Worm (Caenorhabditis elegans): ENCODE measurements around the gene sre-10.
A peak's percentile ranks its signal among the peaks of the same experiment; 100 is the strongest.

Gene sre-10

DNA sequence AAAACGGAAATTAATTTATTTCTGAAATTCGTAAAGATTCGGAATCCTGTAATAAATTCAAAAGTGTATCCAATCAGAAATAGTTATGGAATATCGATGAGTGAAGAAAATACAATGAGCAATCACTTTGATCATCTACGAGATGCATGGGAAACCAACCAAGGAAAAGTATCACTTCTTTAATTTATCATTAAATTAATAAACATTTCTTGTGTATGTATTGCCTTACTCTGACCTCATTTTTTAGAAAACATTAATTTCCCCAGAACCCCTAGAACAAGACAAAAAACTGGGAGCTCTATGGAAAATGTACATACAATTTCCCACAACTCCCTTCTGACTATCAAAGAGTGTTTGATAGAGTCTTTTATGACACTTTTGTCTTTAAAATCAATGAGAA lies 1.6 kb downstream of the sre-10 start, which contains the start of gene F10D2.16 (continued):
- TF ChIP-seq lin-54 (GFP tag; optimal IDR thresholded peaks at IDR 0.05) = no peak
- TF ChIP-seq ets-4 (GFP tag; optimal IDR thresholded peaks at IDR 0.05) = no peak
- no peak for TF ChIP-seq dpl-1 (GFP tag; optimal IDR thresholded peaks at IDR 0.05)

DNA sequence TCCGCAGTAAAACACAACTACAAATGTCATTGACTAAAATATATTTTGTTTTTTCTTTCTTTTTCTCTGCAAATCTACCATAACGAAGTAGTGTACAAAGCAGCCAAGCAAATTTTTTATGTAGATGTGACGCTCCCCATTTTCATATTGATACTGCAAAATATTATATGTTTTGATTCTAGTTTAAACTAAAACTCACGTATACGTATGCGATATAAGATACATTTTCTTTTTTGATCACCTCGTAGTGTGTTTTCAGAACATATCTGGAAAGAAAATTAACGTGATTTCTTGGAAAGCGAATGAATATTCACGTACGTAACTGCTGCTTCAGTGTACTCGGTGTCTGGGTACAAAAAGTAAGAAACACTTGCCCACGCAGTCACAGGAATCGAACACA lies 4.5 kb downstream of the sre-10 start:
- no peak for TF ChIP-seq atf-7 (tag; optimal IDR thresholded peaks at IDR 0.05)
- no peak for TF ChIP-seq C06A6.2 (GFP tag; conservative IDR thresholded peaks at IDR 0.05)
- TF ChIP-seq ccch-3 (GFP tag; optimal IDR thresholded peaks at IDR 0.05) = no peak
- no peak for TF ChIP-seq mel-28 (tag; optimal IDR thresholded peaks at IDR 0.05; ENCODE audit: borderline replicate concordance)
- no peak for TF ChIP-seq unc-130 (GFP tag; optimal IDR thresholded peaks at IDR 0.05)
- TF ChIP-seq lir-1 (GFP tag; conservative IDR thresholded peaks at IDR 0.05) = no peak
- TF ChIP-seq rec-8 (tag; optimal IDR thresholded peaks at IDR 0.05) = no peak
- no peak for TF ChIP-seq dpff-1 (tag; optimal IDR thresholded peaks at IDR 0.05)
- TF ChIP-seq Y79H2A.3 (GFP tag; conservative IDR thresholded peaks at IDR 0.05) = no peak
- no peak for TF ChIP-seq F57A8.1 (GFP tag; optimal IDR thresholded peaks at IDR 0.05)
- TF ChIP-seq ztf-18 (tag; optimal IDR thresholded peaks at IDR 0.05) = no peak
- no peak for TF ChIP-seq rpc-1 (optimal IDR thresholded peaks at IDR 0.05)
- TF ChIP-seq rpc-1 (tag; optimal IDR thresholded peaks at IDR 0.05) = no peak
- TF ChIP-seq D2030.7 (GFP tag; IDR thresholded peaks at IDR 0.05) = no peak
- no peak for TF ChIP-seq pbrm-1 (GFP tag; IDR thresholded peaks at IDR 0.05)
- TF ChIP-seq ceh-79 (tag; optimal IDR thresholded peaks at IDR 0.05) = no peak

DNA sequence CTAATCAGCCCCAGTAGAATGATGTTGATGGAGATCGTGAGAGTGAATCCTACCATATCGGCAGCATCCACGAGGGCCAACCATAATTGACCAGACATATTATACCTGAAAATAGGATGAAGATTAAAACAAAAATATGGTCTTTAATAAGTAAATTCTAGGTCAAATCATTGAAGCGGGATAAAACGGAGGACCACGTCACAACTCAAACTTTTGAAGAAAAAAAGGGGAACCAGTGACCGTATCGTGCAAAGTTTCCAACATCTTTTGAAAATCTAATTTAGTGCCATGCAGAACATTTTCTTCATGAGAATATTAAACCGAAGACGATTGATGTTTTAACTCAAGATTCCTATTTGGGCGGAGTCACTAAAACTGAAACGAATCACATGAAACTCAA lies 6.0 kb downstream of the sre-10 start, which contains the start of gene str-112:
Gene str-112 (minus strand): TSS at position 101 of the 400 bp plus-strand sequence.
- TF ChIP-seq madf-8 (GFP tag; conservative IDR thresholded peaks at IDR 0.05) = no peak
- TF ChIP-seq dpl-1 (GFP tag; optimal IDR thresholded peaks at IDR 0.05) = no peak
- TF ChIP-seq Y56A3A.18 (GFP tag; IDR thresholded peaks at IDR 0.05) = no peak
- no peak for TF ChIP-seq ekl-4 (GFP tag; IDR thresholded peaks at IDR 0.05)

DNA sequence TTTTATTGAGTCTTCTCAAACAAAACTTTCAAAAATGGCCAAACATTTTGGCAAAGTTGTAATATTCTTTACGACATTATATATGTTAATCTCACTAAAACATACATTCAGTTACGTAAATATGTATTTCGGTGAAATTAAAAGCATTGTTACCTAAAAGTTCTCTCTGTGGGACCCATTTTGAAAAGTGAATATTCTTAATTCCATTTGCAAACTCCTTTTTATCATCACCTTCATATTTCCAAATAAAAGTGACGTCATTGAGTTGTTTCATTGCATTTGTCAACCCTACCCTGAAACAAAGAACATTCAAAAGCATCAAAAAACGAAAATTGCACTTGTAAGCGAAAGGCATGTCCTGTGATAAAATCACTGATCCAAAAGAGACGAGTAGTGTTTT lies 8.0 kb downstream of the sre-10 start:
- TF ChIP-seq snpc-4 (GFP tag; optimal IDR thresholded peaks at IDR 0.05) (no peak), snpc-4 (tag; optimal IDR thresholded peaks at IDR 0.05) (no peak), atf-7 (tag; optimal IDR thresholded peaks at IDR 0.05) (peak; percentile 42)

DNA sequence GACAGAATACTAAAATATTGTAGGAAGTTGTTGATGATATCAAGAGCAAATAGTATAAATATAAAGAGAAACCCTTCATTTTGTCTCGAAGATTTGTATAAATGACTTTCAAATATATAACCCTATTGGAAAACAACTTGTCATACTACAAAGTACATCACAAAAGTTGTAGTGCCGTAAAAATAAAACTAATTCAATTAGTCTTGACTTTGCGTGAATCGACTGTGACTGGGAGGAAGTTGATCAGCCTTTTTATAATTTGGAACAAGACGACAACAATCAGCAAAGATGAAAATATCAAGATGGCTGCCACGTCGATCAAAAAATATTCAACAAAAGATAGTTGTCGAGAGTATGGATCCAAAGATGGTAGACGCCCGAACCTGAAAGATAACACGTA lies 9.5 kb downstream of the sre-10 start, which contains the start of gene ugt-40:
Gene ugt-40 (minus strand): TSS at position 101 of the 400 bp plus-strand sequence.
- TF ChIP-seq snpc-4 (GFP tag; optimal IDR thresholded peaks at IDR 0.05) (no peak), snpc-4 (tag; optimal IDR thresholded peaks at IDR 0.05) (no peak), rpc-1 (optimal IDR thresholded peaks at IDR 0.05) (no peak), rpc-1 (tag; optimal IDR thresholded peaks at IDR 0.05) (no peak), cebp-1 (GFP tag; IDR thresholded peaks at IDR 0.05) (no peak), cebp-1 (tag; optimal IDR thresholded peaks at IDR 0.05) (no peak), nfya-1 (tag; optimal IDR thresholded peaks at IDR 0.05; ENCODE audit: borderline replicate concordance, insufficient read depth) (no peak), zfh-2 (GFP tag; conservative IDR thresholded peaks at IDR 0.05) (no peak), attf-3 (GFP tag; conservative IDR thresholded peaks at IDR 0.05) (no peak), B0035.1 (tag; optimal IDR thresholded peaks at IDR 0.05) (no peak), lin-40 (tag; optimal IDR thresholded peaks at IDR 0.05) (no peak), chd-7 (tag; optimal IDR thresholded peaks at IDR 0.05) (no peak), ama-1 (optimal IDR thresholded peaks at IDR 0.05) (no peak), ama-1 (GFP tag; optimal IDR thresholded peaks at IDR 0.05) (no peak), bed-1 (GFP tag; IDR thresholded peaks at IDR 0.05) (no peak), gei-17 (GFP tag; optimal IDR thresholded peaks at IDR 0.05) (no peak), ceh-79 (tag; optimal IDR thresholded peaks at IDR 0.05) (no peak), hlh-26 (GFP tag; conservative IDR thresholded peaks at IDR 0.05) (no peak), nhr-27 (tag; optimal IDR thresholded peaks at IDR 0.05) (no peak)

All from whole organism, young adult.